Worm (Caenorhabditis elegans) whole organism, L2 larva: ENCODE measurements around the gene dpy-20.

ENCODE experiments used
- C34F6.9 ChIP-seq: fragments of 150-350 bp; optimal IDR thresholded peaks from 2 replicates; lab custom pipeline; 2014; ENCODE audit warnings: missing biosample characterization, missing genetic modification characterization
- F13H6.1 ChIP-seq: sonication (generic microtip); optimal IDR thresholded peaks from 2 replicates; lab custom pipeline; 2016; ENCODE audit warnings: missing genetic modification characterization, missing compliant biosample characterization
- Y55F3AM.14 ChIP-seq: fragments of 200-800 bp; sonication (Bioruptor generic); optimal IDR thresholded peaks from 2 replicates; lab custom pipeline; 2018; ENCODE audit warnings: mild to moderate bottlenecking, missing genetic modification characterization, missing compliant biosample characterization
- ZK546.5 ChIP-seq: sonication (generic microtip); optimal IDR thresholded peaks from 2 replicates; lab custom pipeline; 2017; ENCODE audit warnings: missing biosample characterization, missing genetic modification characterization
- alr-1 ChIP-seq: fragments of 150-350 bp; optimal IDR thresholded peaks from 2 replicates; lab custom pipeline; 2014; ENCODE audit warnings: missing biosample characterization, missing genetic modification characterization
- aly-2 ChIP-seq: fragments of 150-350 bp; optimal IDR thresholded peaks from 2 replicates; lab custom pipeline; 2014; ENCODE audit warnings: missing biosample characterization, missing genetic modification characterization
- ama-1 ChIP-seq: fragments of 150-350 bp; optimal IDR thresholded peaks from 2 replicates; lab custom pipeline; 2018; ENCODE audit warnings: inconsistent platforms
- blmp-1 ChIP-seq: sonication (generic microtip); optimal IDR thresholded peaks from 2 replicates; lab custom pipeline; 2017; ENCODE audit warnings: missing genetic modification characterization, mild to moderate bottlenecking, missing compliant biosample characterization, antibody characterized with exemption, moderate library complexity; ENCODE audit not compliant: insufficient read depth
- crh-2 ChIP-seq: sonication (generic microtip); optimal IDR thresholded peaks from 2 replicates; lab custom pipeline; 2017; ENCODE audit warnings: missing biosample characterization, missing genetic modification characterization
- dmd-4 ChIP-seq: sonication (generic microtip); optimal IDR thresholded peaks from 2 replicates; lab custom pipeline; 2017; ENCODE audit warnings: missing biosample characterization, missing genetic modification characterization
- egl-27 ChIP-seq: sonication (generic microtip); optimal IDR thresholded peaks from 3 replicates; lab custom pipeline; 2017; ENCODE audit warnings: missing biosample characterization, missing genetic modification reagents, missing genetic modification characterization
- fos-1 ChIP-seq: fragments of 150-350 bp; optimal IDR thresholded peaks from 2 replicates; lab custom pipeline; 2014; ENCODE audit warnings: missing biosample characterization, missing genetic modification characterization
- gmeb-1 ChIP-seq: fragments of 150-350 bp; optimal IDR thresholded peaks from 2 replicates; lab custom pipeline; 2014; ENCODE audit warnings: missing biosample characterization, missing genetic modification characterization
- lin-11 ChIP-seq: fragments of 150-350 bp; sonication (generic microtip); optimal IDR thresholded peaks from 2 replicates; lab custom pipeline; 2014; ENCODE audit warnings: missing biosample characterization, missing genetic modification characterization, inconsistent platforms, mixed read lengths
- lin-13 ChIP-seq: fragments of 150-350 bp; optimal IDR thresholded peaks from 2 replicates; lab custom pipeline; 2014; ENCODE audit warnings: missing biosample characterization, missing genetic modification reagents, missing genetic modification characterization
- mbf-1 ChIP-seq: sonication (generic microtip); optimal IDR thresholded peaks from 2 replicates; lab custom pipeline; 2017; ENCODE audit warnings: missing biosample characterization, missing genetic modification characterization
- nhr-11 ChIP-seq: fragments of 150-350 bp; optimal IDR thresholded peaks from 2 replicates; lab custom pipeline; 2014; ENCODE audit warnings: missing biosample characterization, missing genetic modification characterization
- nhr-12 ChIP-seq: fragments of 150-350 bp; optimal IDR thresholded peaks from 2 replicates; lab custom pipeline; 2014; ENCODE audit warnings: missing biosample characterization, missing genetic modification characterization
- nhr-129 ChIP-seq: fragments of 150-350 bp; optimal IDR thresholded peaks from 2 replicates; lab custom pipeline; 2014; ENCODE audit warnings: missing biosample characterization, missing genetic modification characterization
- nhr-23 ChIP-seq: fragments of 150-350 bp; optimal IDR thresholded peaks from 2 replicates; lab custom pipeline; 2014; ENCODE audit warnings: missing biosample characterization, missing genetic modification reagents, missing genetic modification characterization
- peb-1 ChIP-seq: fragments of 150-350 bp; optimal IDR thresholded peaks from 2 replicates; lab custom pipeline; 2014; ENCODE audit warnings: missing biosample characterization, missing genetic modification characterization
- sem-4 ChIP-seq: fragments of 150-350 bp; optimal IDR thresholded peaks from 2 replicates; lab custom pipeline; 2014; ENCODE audit warnings: missing biosample characterization, missing genetic modification reagents, missing genetic modification characterization
- sma-3 ChIP-seq: sonication (generic microtip); optimal IDR thresholded peaks from 2 replicates; lab custom pipeline; 2016; ENCODE audit warnings: missing genetic modification reagents, missing genetic modification characterization, missing compliant biosample characterization
- sma-9 ChIP-seq, 2 experiments: fragments of 150-350 bp in 1 of 2; sonication (generic microtip) in 1 of 2; optimal IDR thresholded peaks; 2 replicates each; lab custom pipeline; 2014 to 2016; ENCODE audit warnings: missing genetic modification characterization in 2 of 2, mild to moderate bottlenecking in 1 of 2, missing biosample characterization in 1 of 2, missing compliant biosample characterization in 1 of 2, missing genetic modification reagents in 1 of 2, moderate library complexity in 1 of 2
- snpc-4 ChIP-seq: fragments of 150-350 bp; optimal IDR thresholded peaks from 2 replicates; lab custom pipeline; 2014; ENCODE audit warnings: missing biosample characterization, missing genetic modification characterization
- unc-55 ChIP-seq: fragments of 150-350 bp; sonication (generic microtip); optimal IDR thresholded peaks from 3 replicates; lab custom pipeline; 2014; ENCODE audit warnings: missing biosample characterization, missing genetic modification reagents, missing genetic modification characterization
- zag-1 ChIP-seq: fragments of 150-350 bp; optimal IDR thresholded peaks from 2 replicates; lab custom pipeline; 2014; ENCODE audit warnings: missing biosample characterization, missing genetic modification characterization
- ztf-1 ChIP-seq: fragments of 200-800 bp; sonication (Bioruptor generic); conservative IDR thresholded peaks from 2 replicates; pipeline ENCODE4 v1.3.6; 2022; ENCODE audit warnings: missing genetic modification characterization, missing compliant biosample characterization
- ztf-11 ChIP-seq: sonication (generic microtip); optimal IDR thresholded peaks from 2 replicates; lab custom pipeline; 2017; ENCODE audit warnings: missing biosample characterization, missing genetic modification characterization

The dpy-20 gene

DNA sequence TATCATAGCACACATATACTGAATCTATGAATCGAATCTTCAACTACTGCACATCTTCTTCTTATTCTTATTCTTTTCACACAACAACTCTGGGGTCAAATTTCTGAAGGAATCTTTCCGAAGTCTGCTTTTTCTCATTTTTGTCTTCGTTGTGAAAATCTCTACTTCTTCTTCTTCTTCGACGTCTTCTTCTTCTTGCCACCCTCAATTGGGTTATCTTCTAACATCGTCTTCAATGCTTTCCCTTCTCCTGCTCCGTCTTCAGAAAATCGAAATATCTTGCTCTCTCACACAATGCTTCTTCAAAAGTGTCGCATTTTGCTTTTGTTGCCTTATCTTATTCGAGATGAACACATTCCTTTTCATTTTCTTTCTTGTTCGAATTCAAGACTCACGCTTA lies 22.6 kb upstream of the dpy-20 start:
- no peak for TF ChIP-seq snpc-4 (tag; lab: Kevin White, UChicago)
- no peak for TF ChIP-seq mbf-1 (tag; lab: Kevin White, UChicago)
- TF ChIP-seq sma-9 (GFP tag; optimal IDR thresholded peaks at IDR 0.05; lab: Kevin White, UChicago): no peak
- no peak for TF ChIP-seq sma-9 (tag; optimal IDR thresholded peaks at IDR 0.05; lab: Kevin White, UChicago)
- no peak for TF ChIP-seq crh-2 (tag; lab: Kevin White, UChicago)
- no peak for TF ChIP-seq alr-1 (tag; lab: Kevin White, UChicago)
- no peak for TF ChIP-seq nhr-23 (tag; lab: Kevin White, UChicago)
- no peak for TF ChIP-seq peb-1 (tag; lab: Kevin White, UChicago)
- TF ChIP-seq gmeb-1: no peak
- TF ChIP-seq C34F6.9 (tag; lab: Kevin White, UChicago): no peak

DNA sequence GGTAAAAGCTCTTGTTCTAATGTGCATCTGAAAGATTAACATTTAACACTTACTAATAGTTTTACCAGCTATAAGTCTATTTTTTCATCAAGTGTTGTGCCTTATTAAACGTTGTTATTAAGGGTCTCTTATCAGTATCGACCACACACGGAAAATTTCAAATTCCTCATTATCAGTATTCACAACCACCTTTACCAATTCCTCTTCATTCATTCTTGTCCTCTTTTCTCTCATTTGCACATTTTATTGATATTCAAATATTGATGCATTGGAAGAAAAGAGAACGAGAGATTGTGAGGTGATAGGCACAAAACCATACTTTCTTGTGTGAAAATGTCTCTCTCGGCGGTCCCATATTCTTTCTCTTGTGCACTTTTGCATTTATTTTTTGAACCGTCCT lies 21.2 kb upstream of the dpy-20 start:
- TF ChIP-seq fos-1 (peak; percentile 75), aly-2 (tag; lab: Kevin White, UChicago) (no peak), dmd-4 (tag; lab: Kevin White, UChicago) (no peak), crh-2 (tag; lab: Kevin White, UChicago) (peak; percentile 2), gmeb-1 (no peak)
- TF ChIP-seq, all 48 proteins: peak for 2

DNA sequence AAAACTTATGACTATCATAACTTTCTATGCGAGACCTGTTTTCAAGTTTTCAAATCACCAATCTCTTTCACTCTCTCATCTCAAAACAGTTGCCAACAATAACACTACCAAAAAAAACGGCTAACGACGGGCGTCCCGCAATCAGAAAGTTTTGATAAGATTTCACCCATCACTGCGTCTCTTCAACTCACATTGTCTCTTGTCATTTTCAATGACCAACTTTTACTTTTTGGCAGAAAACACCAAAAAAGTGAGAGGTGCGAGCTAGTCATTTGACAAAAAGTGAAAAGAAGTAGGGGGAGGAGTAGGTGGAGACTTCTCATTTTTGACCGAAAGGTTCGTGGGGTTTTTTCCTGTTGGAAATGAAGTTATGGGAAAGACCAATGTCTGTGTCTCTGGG lies 18.0 kb upstream of the dpy-20 start:
- no peak for TF ChIP-seq ztf-11 (tag; lab: Kevin White, UChicago)
- TF ChIP-seq blmp-1 (tag; lab: Kevin White, UChicago): peak; percentile 97

DNA sequence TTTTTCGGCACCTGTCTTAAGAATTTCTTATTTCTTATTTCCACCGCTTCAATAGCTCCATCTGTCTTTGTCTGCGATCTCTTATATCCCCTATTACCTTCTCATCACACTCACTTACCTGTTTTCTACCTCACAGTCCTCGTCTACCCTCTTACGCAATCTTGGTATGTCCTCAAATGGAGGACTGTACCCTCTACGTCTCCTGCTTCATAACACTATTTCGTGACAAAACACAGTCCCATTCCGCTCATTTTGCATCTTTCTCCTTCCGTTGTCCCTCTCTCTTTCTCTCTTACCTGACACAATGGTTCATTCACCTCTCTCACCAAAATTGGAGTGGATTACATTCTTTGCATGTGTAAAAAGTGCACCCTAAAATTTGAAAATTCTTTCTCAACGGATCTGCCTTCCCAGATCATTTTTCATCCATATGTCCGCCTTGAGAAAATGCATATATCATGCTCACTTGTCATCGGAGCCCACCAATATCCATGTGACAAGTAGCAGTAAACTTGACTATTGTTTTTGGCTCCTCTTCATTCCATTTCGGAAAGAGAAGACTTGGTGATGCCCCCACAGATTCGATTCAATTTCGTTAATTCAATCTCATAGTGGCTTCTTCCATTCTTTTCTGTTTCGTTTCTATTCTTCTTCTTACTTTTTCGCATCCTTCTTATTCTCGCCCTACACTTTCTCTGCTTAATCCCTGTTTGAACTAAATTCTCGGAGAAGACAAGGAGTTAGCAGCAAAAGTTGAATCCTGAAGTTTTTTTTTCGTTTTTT lies 16.6 kb upstream of the dpy-20 start:
- peak; percentile 33 for TF ChIP-seq unc-55 (GFP tag; lab: Kevin White, UChicago)
- TF ChIP-seq nhr-11 (tag; lab: Kevin White, UChicago): no peak
- no peak for TF ChIP-seq lin-13 (GFP tag; lab: Kevin White, UChicago)
- TF ChIP-seq ama-1: no peak
- TF ChIP-seq F13H6.1 (tag; lab: Kevin White, UChicago): no peak
- TF ChIP-seq nhr-12: no peak
- no peak for TF ChIP-seq Y55F3AM.14 (GFP tag; lab: Kevin White, UChicago)
- TF ChIP-seq ztf-11 (tag; lab: Kevin White, UChicago): no peak
- TF ChIP-seq zag-1: peak; percentile 18
- TF ChIP-seq nhr-129 (tag; lab: Kevin White, UChicago): peak; percentile 24
- TF ChIP-seq egl-27 (tag; lab: Kevin White, UChicago): no peak
- TF ChIP-seq sem-4 (tag; lab: Kevin White, UChicago): no peak
- no peak for TF ChIP-seq peb-1 (tag; lab: Kevin White, UChicago)
- TF ChIP-seq lin-11 (tag; lab: Kevin White, UChicago): no peak

DNA sequence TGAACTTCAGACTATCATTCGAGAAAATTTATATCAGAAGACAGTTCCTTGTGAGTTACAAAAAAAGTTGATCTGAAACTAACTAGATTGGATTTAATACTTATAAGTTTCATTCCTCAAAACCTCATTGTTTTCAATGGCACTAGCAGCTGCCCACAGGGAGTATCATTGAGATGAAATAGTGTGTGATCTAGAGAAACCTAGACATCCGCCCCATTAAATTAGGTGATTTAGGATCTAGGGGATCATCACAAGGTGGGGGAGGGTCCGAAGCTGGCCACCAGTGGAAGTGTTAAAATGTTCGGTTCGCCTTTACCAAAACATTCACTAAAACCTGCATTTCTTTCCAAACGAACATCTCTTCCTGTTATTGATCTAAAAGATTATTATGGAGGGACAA lies 15.8 kb upstream of the dpy-20 start:
- TF ChIP-seq ZK546.5 (tag; lab: Kevin White, UChicago) (no peak), ama-1 (no peak), sma-3 (GFP tag; lab: Kevin White, UChicago) (no peak), nhr-11 (tag; lab: Kevin White, UChicago) (no peak), F13H6.1 (tag; lab: Kevin White, UChicago) (no peak), ztf-1 (GFP tag; lab: Robert Waterston, UW) (no peak), fos-1 (no peak), nhr-23 (tag; lab: Kevin White, UChicago) (no peak), blmp-1 (tag; lab: Kevin White, UChicago) (no peak)

DNA sequence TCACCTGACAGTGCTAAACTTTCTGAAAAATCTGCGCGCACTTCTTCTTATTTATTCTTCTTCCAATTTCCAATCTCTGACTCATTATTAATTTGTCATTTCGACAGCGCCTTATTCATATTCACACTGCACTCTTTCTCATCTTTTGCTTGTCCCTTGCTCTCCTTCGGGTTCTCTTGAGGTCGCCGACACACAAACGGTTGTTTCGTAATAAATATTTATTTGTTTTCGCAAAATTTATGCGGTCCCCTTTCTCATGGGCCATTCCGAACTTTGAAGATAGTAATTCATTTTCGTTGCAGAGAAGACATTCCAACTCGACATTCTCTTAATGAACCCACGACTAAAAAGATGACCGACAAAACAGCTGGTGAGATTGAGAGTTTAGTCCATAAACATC lies 14.1 kb upstream of the dpy-20 start, which contains the start of gene magi-1:
magi-1 (plus strand) TSS at position 301 of the 400 bp plus-strand sequence.
- TF ChIP-seq ZK546.5 (tag; lab: Kevin White, UChicago): no peak
- TF ChIP-seq, all 48 proteins: peak for 0
